Worm (Caenorhabditis elegans) whole organism, L2 larva: ENCODE measurements around the gene T07E3.4.

Source experiments
- blmp-1 ChIP-seq: sonication (generic microtip); optimal IDR thresholded peaks from 2 replicates; lab custom pipeline; 2017; ENCODE audit warnings: missing genetic modification characterization, mild to moderate bottlenecking, missing compliant biosample characterization, antibody characterized with exemption, moderate library complexity; ENCODE audit not compliant: insufficient read depth
- nhr-11 ChIP-seq: fragments of 150-350 bp; optimal IDR thresholded peaks from 2 replicates; lab custom pipeline; 2014; ENCODE audit warnings: missing biosample characterization, missing genetic modification characterization
- nhr-21 ChIP-seq: fragments of 150-350 bp; optimal IDR thresholded peaks from 2 replicates; lab custom pipeline; 2014; ENCODE audit warnings: missing biosample characterization, missing genetic modification characterization
- snpc-4 ChIP-seq: fragments of 150-350 bp; optimal IDR thresholded peaks from 2 replicates; lab custom pipeline; 2014; ENCODE audit warnings: missing biosample characterization, missing genetic modification characterization
- unc-62 ChIP-seq: fragments of 150-350 bp; optimal IDR thresholded peaks from 2 replicates; lab custom pipeline; 2014; ENCODE audit warnings: missing biosample characterization, missing genetic modification reagents, missing genetic modification characterization
- ztf-11 ChIP-seq: sonication (generic microtip); optimal IDR thresholded peaks from 2 replicates; lab custom pipeline; 2017; ENCODE audit warnings: missing biosample characterization, missing genetic modification characterization

DNA sequence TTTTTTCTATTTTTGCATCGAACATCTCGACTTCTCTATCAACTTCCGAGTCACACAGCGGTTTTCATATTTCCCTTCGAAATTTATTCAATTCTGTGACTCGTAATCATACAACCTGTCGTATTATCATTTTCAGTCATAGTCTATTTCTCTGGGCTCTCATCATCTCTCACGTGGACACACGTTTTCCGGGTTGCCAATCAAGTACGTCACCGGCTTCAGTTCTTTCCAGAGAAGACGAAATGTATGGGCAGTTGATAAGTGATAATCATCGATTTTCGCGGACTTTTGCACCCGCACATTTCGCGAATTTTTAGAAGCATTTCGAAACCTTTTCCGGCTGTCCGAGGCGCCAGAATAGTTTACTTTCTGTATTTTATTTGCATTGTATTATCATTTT, 47.6 kb upstream of the T07E3.4 start, which contains the start of gene srv-1:
- TF ChIP-seq snpc-4 (tag; lab: Kevin White, UChicago) (no peak), unc-62 (GFP tag; lab: Kevin White, UChicago) (no peak), nhr-11 (tag; lab: Kevin White, UChicago) (no peak), nhr-21 (tag; lab: Kevin White, UChicago) (no peak), blmp-1 (tag; lab: Kevin White, UChicago) (no peak), ztf-11 (tag; lab: Kevin White, UChicago) (no peak)
